Worm (Caenorhabditis elegans) whole organism, L4 larva: Measurements from ENCODE around the gene T23B12.5.

Experiments used
- ama-1 ChIP-seq: fragments of 150-350 bp; optimal IDR thresholded peaks from 2 replicates; lab custom pipeline; 2014; ENCODE audit warnings: inconsistent platforms, mixed read lengths
- ces-1 ChIP-seq: fragments of 150-350 bp; sonication (generic microtip); optimal IDR thresholded peaks from 4 replicates; lab custom pipeline; 2014; ENCODE audit warnings: missing biosample characterization, missing genetic modification reagents, missing genetic modification characterization
- fkh-10 ChIP-seq: fragments of 150-350 bp; optimal IDR thresholded peaks from 2 replicates; lab custom pipeline; 2014; ENCODE audit warnings: missing biosample characterization, missing genetic modification reagents, missing genetic modification characterization
- fos-1 ChIP-seq: fragments of 150-350 bp; optimal IDR thresholded peaks from 2 replicates; lab custom pipeline; 2014; ENCODE audit warnings: missing biosample characterization, missing genetic modification characterization
- hlh-11 ChIP-seq: fragments of 200-800 bp; sonication (Bioruptor generic); optimal IDR thresholded peaks from 2 replicates; lab custom pipeline; 2018; ENCODE audit warnings: mild to moderate bottlenecking, missing genetic modification characterization, missing compliant biosample characterization
- nhr-11 ChIP-seq: fragments of 150-350 bp; optimal IDR thresholded peaks from 2 replicates; lab custom pipeline; 2014; ENCODE audit warnings: missing biosample characterization, missing genetic modification characterization
- nhr-25 ChIP-seq: sonication (generic microtip); optimal IDR thresholded peaks from 2 replicates; lab custom pipeline; 2017; ENCODE audit warnings: missing genetic modification characterization, mild to moderate bottlenecking, missing compliant biosample characterization, antibody characterized with exemption, moderate library complexity, borderline replicate concordance; ENCODE audit not compliant: insufficient read depth
- pha-4 ChIP-seq, 2 experiments: fragments of 150-350 bp in 1 of 2; fragments of 200-800 bp in 1 of 2; sonication (Bioruptor generic) in 1 of 2; IDR thresholded peaks in 1 of 2; optimal IDR thresholded peaks in 1 of 2; 2 replicates each; pipeline versions ENCODE4 v1.3.6 to Lab custom; 2014 to 2022; ENCODE audit warnings: missing genetic modification characterization in 2 of 2, missing genetic modification reagents in 2 of 2, missing biosample characterization in 1 of 2, missing compliant biosample characterization in 1 of 2
- pqm-1 ChIP-seq: sonication (generic microtip); optimal IDR thresholded peaks from 2 replicates; lab custom pipeline; 2017; ENCODE audit warnings: missing biosample characterization, missing genetic modification characterization

ce11 chrV:8435292-8435691 lies 12.5 kb downstream of the T23B12.5 start:
- TF ChIP-seq pqm-1 (tag; lab: Kevin White, UChicago) = no peak
- no peak for TF ChIP-seq nhr-11
- TF ChIP-seq nhr-25 (tag; lab: Kevin White, UChicago) = no peak
- TF ChIP-seq fkh-10 (GFP tag; lab: Kevin White, UChicago) = no peak
- no peak for TF ChIP-seq hlh-11 (tag; lab: Kevin White, UChicago)
- TF ChIP-seq ama-1 = no peak
- no peak for TF ChIP-seq fos-1 (tag; lab: Kevin White, UChicago)
- no peak for TF ChIP-seq ces-1 (GFP tag; lab: Kevin White, UChicago)
- no peak for TF ChIP-seq pha-4 (GFP tag; IDR thresholded peaks at IDR 0.05; lab: Robert Waterston, UW)
- TF ChIP-seq pha-4 (tag; optimal IDR thresholded peaks at IDR 0.05; lab: Kevin White, UChicago) = no peak
